Fruit fly (Drosophila melanogaster): ENCODE results near the gene CG7655.

Gene CG7655

dm6 chr3R:17718760-17719625 lies 36.5 kb downstream of the CG7655 start, which contains the start of gene Pxt (continued):
- TF ChIP-seq ap (GFP tag; IDR thresholded peaks at IDR 0.05) (no peak), sens (GFP tag) (peak; percentile 69), chinmo (GFP tag; IDR thresholded peaks at IDR 0.05; ENCODE audit: partially characterized antibody) (no peak), HmgZ (tag; optimal IDR thresholded peaks at IDR 0.05) (no peak), HHEX (GFP tag; optimal IDR thresholded peaks at IDR 0.05) (no peak), CG18476 (GFP tag; optimal IDR thresholded peaks at IDR 0.05) (no peak), Atf3 (GFP tag; optimal IDR thresholded peaks at IDR 0.05) (no peak), CG33557 (GFP tag; optimal IDR thresholded peaks at IDR 0.05) (no peak), gsb-n (tag; optimal IDR thresholded peaks at IDR 0.05) (no peak), E2f2 (GFP tag; IDR thresholded peaks at IDR 0.05) (peak; percentile 87), CG10543 (GFP tag; optimal IDR thresholded peaks at IDR 0.05) (no peak), al (GFP tag; IDR thresholded peaks at IDR 0.05) (no peak), wdn (GFP tag; IDR thresholded peaks at IDR 0.05) (no peak), CG12769 (tag; optimal IDR thresholded peaks at IDR 0.05) (no peak), pfk (GFP tag; optimal IDR thresholded peaks at IDR 0.05) (no peak), nom (GFP tag; optimal IDR thresholded peaks at IDR 0.05) (no peak), dan (GFP tag; IDR thresholded peaks at IDR 0.05) (no peak), CG13775 (GFP tag; optimal IDR thresholded peaks at IDR 0.05) (no peak), CG1603 (tag; optimal IDR thresholded peaks at IDR 0.05) (peak; percentile 15), hth (optimal IDR thresholded peaks at IDR 0.05) (no peak), ewg (GFP tag; optimal IDR thresholded peaks at IDR 0.05) (no peak), CG8765 (GFP tag; IDR thresholded peaks at IDR 0.05) (no peak), CG2129 (GFP tag; IDR thresholded peaks at IDR 0.05; ENCODE audit: partially characterized antibody) (no peak), Scr (GFP tag; IDR thresholded peaks at IDR 0.05; ENCODE audit: partially characterized antibody) (no peak), Dip2 (GFP tag; IDR thresholded peaks at IDR 0.05) (no peak), CG10274 (GFP tag; optimal IDR thresholded peaks at IDR 0.05) (no peak), Sox102F (GFP tag; optimal IDR thresholded peaks at IDR 0.05) (no peak), dpn (GFP tag; optimal IDR thresholded peaks at IDR 0.05) (no peak), her (GFP tag; optimal IDR thresholded peaks at IDR 0.05) (no peak), CG10209 (GFP tag; optimal IDR thresholded peaks at IDR 0.05) (no peak), CG31365 (tag; optimal IDR thresholded peaks at IDR 0.05) (peak; percentile 97), gro (GFP tag; optimal IDR thresholded peaks at IDR 0.05) (no peak), ab (GFP tag; optimal IDR thresholded peaks at IDR 0.05) (no peak), Bgb (GFP tag; IDR thresholded peaks at IDR 0.05; ENCODE audit: partially characterized antibody) (peak; percentile 3; the same call in 1 of the 2 replicates), gfzf (GFP tag; optimal IDR thresholded peaks at IDR 0.05) (no peak), CG4854 (GFP tag; optimal IDR thresholded peaks at IDR 0.05) (no peak), Nf-YB (GFP tag; optimal IDR thresholded peaks at IDR 0.05) (no peak), Poxn (GFP tag; IDR thresholded peaks at IDR 0.05) (no peak), bsh (GFP tag; optimal IDR thresholded peaks at IDR 0.05) (no peak), CG3281 (GFP tag; optimal IDR thresholded peaks at IDR 0.05) (no peak), ato (GFP tag; IDR thresholded peaks at IDR 0.05; ENCODE audit: partially characterized antibody) (peak; percentile 8; the same call in 1 of the 2 replicates), zen2 (GFP tag; IDR thresholded peaks at IDR 0.05; ENCODE audit: partially characterized antibody) (no peak; the same call in 2 of the 3 replicates), CG9797 (GFP tag; optimal IDR thresholded peaks at IDR 0.05) (no peak), CG6254 (GFP tag; optimal IDR thresholded peaks at IDR 0.05) (no peak), bcd (GFP tag; optimal IDR thresholded peaks at IDR 0.05) (no peak), Ravus (GFP tag; IDR thresholded peaks at IDR 0.05) (no peak), CG6175 (GFP tag; IDR thresholded peaks at IDR 0.05) (no peak), CG7786 (GFP tag; optimal IDR thresholded peaks at IDR 0.05) (no peak), seq (GFP tag; IDR thresholded peaks at IDR 0.05) (no peak)
